Fruit fly (Drosophila melanogaster): ENCODE results near the gene CG13078.
A peak's percentile ranks its signal among the peaks of the same experiment; 100 is the strongest.

The CG13078 gene

dm6 chr2L:19533247-19533646 is 30.5 kb upstream of the CG13078 start, which contains the start of gene CG33116 (continued):
- TF ChIP-seq onecut (GFP tag; IDR thresholded peaks at IDR 0.05), result peak; percentile 81
- peak; percentile 87 for TF ChIP-seq CG30403 (GFP tag; optimal IDR thresholded peaks at IDR 0.05)
- TF ChIP-seq schlank (tag; optimal IDR thresholded peaks at IDR 0.05), result peak; percentile 69
- peak; percentile 56 for TF ChIP-seq jing (GFP tag; optimal IDR thresholded peaks at IDR 0.05)
- peak; percentile 38 for TF ChIP-seq CG18764 (GFP tag; optimal IDR thresholded peaks at IDR 0.05)
- 0 out of 2 replicates have a peak, but pooled peaks have one; percentile 25 for TF ChIP-seq ato (GFP tag; IDR thresholded peaks at IDR 0.05; ENCODE audit: partially characterized antibody)
- peak; percentile 79 for TF ChIP-seq CG8924 (tag; optimal IDR thresholded peaks at IDR 0.05)
- peak; percentile 61 for TF ChIP-seq CG34376 (GFP tag; optimal IDR thresholded peaks at IDR 0.05)
- TF ChIP-seq CG12236 (GFP tag; optimal IDR thresholded peaks at IDR 0.05), result peak; percentile 55
- peak; percentile 80 for TF ChIP-seq Side (GFP tag; optimal IDR thresholded peaks at IDR 0.05)
- TF ChIP-seq D (optimal IDR thresholded peaks at IDR 0.05), result no peak
- TF ChIP-seq D (GFP tag; optimal IDR thresholded peaks at IDR 0.05), result peak; percentile 63
- peak; percentile 32; the same call in 1 of the 2 replicates for TF ChIP-seq cas (GFP tag; IDR thresholded peaks at IDR 0.05)
- TF ChIP-seq CG18011 (GFP tag; optimal IDR thresholded peaks at IDR 0.05), result peak; percentile 58
- peak; percentile 65 for TF ChIP-seq Atf-2 (GFP tag; optimal IDR thresholded peaks at IDR 0.05)
- peak; percentile 86 for TF ChIP-seq CG17829 (tag; optimal IDR thresholded peaks at IDR 0.05)
- peak; percentile 45 for TF ChIP-seq CG10147 (GFP tag; optimal IDR thresholded peaks at IDR 0.05)
- TF ChIP-seq CG10654 (GFP tag; optimal IDR thresholded peaks at IDR 0.05), result peak; percentile 84
- peak; percentile 75 for TF ChIP-seq CG1602 (GFP tag; optimal IDR thresholded peaks at IDR 0.05)
- peak in 1 of 2 experiments; percentile 25 for TF ChIP-seq insv (GFP tag; optimal IDR thresholded peaks at IDR 0.05)
- TF ChIP-seq Dp (GFP tag; optimal IDR thresholded peaks at IDR 0.05), result peak; percentile 47
- TF ChIP-seq CG6254 (GFP tag; optimal IDR thresholded peaks at IDR 0.05), result peak; percentile 62
- TF ChIP-seq lilli (GFP tag; optimal IDR thresholded peaks at IDR 0.05), result peak; percentile 89
- no peak for TF ChIP-seq fd102C (GFP tag; optimal IDR thresholded peaks at IDR 0.05)
- no peak for TF ChIP-seq CG14860 (GFP tag; IDR thresholded peaks at IDR 0.05; ENCODE audit: partially characterized antibody)
- TF ChIP-seq sens-2 (GFP tag; IDR thresholded peaks at IDR 0.05), result no peak
- TF ChIP-seq CG6854 (GFP tag; optimal IDR thresholded peaks at IDR 0.05), result peak; percentile 41
- peak; percentile 71; the same call in 2 of the 3 replicates for TF ChIP-seq so (GFP tag; IDR thresholded peaks at IDR 0.05)
- peak; percentile 85 for TF ChIP-seq CG11456 (GFP tag; IDR thresholded peaks at IDR 0.05)
- peak; percentile 76 for TF ChIP-seq CG1529 (GFP tag; optimal IDR thresholded peaks at IDR 0.05)
- peak; percentile 81 for TF ChIP-seq CG12155 (GFP tag; optimal IDR thresholded peaks at IDR 0.05)
- TF ChIP-seq fu2 (GFP tag; optimal IDR thresholded peaks at IDR 0.05), result peak; percentile 88
- TF ChIP-seq maf-S (GFP tag; optimal IDR thresholded peaks at IDR 0.05), result peak; percentile 82
- TF ChIP-seq ase (GFP tag; IDR thresholded peaks at IDR 0.05), result peak; percentile 82
- peak; percentile 19 for TF ChIP-seq CG10565 (GFP tag; optimal IDR thresholded peaks at IDR 0.05)
- 0 out of 2 replicates have a peak, but pooled peaks have one; percentile 32 for TF ChIP-seq CG10959 (GFP tag; IDR thresholded peaks at IDR 0.05)
- peak; percentile 12 for TF ChIP-seq kni (GFP tag; optimal IDR thresholded peaks at IDR 0.05)
- TF ChIP-seq Hand (GFP tag; optimal IDR thresholded peaks at IDR 0.05), result peak; percentile 20
- peak; percentile 86 for TF ChIP-seq CG2678 (tag; optimal IDR thresholded peaks at IDR 0.05)
- peak; percentile 49 for TF ChIP-seq trh (GFP tag; optimal IDR thresholded peaks at IDR 0.05)
- no peak for TF ChIP-seq usp (GFP tag; optimal IDR thresholded peaks at IDR 0.05)
- TF ChIP-seq bigmax (GFP tag; optimal IDR thresholded peaks at IDR 0.05), result peak; percentile 5
- TF ChIP-seq kah (GFP tag; optimal IDR thresholded peaks at IDR 0.05), result peak; percentile 43
- TF ChIP-seq Dip3 (GFP tag; optimal IDR thresholded peaks at IDR 0.05), result peak; percentile 85
- peak; percentile 63 for TF ChIP-seq pnt (GFP tag; optimal IDR thresholded peaks at IDR 0.05)
- peak; percentile 79 for TF ChIP-seq HHEX (GFP tag; optimal IDR thresholded peaks at IDR 0.05)
- peak; percentile 20 for TF ChIP-seq corto (GFP tag; optimal IDR thresholded peaks at IDR 0.05)
- peak; percentile 84 for TF ChIP-seq CG2712 (tag; optimal IDR thresholded peaks at IDR 0.05)
- peak; percentile 52 for TF ChIP-seq CG4707 (GFP tag; optimal IDR thresholded peaks at IDR 0.05)
- peak; percentile 74 for TF ChIP-seq CG13775 (GFP tag; optimal IDR thresholded peaks at IDR 0.05)
- TF ChIP-seq abd-A (tag; optimal IDR thresholded peaks at IDR 0.05), result no peak
